Fruit fly (Drosophila melanogaster): ENCODE data around the gene Nmd3.

Gene Nmd3

dm6 chrX:2145114-2145513, 39.4 kb downstream of the Nmd3 start, which contains the start of gene Pgd (continued):
- no peak for TF ChIP-seq CG13424 (tag; optimal IDR thresholded peaks at IDR 0.05)

- TF ChIP-seq Nf-YC (tag; optimal IDR thresholded peaks at IDR 0.05) (peak; percentile 94), bigmax (GFP tag; optimal IDR thresholded peaks at IDR 0.05) (no peak), Nf-YB (GFP tag; optimal IDR thresholded peaks at IDR 0.05) (peak; percentile 94), Optix (GFP tag; IDR thresholded peaks at IDR 0.05) (no peak), CG1792 (GFP tag; optimal IDR thresholded peaks at IDR 0.05) (no peak), Dip2 (GFP tag; IDR thresholded peaks at IDR 0.05) (no peak), Doc2 (GFP tag; IDR thresholded peaks at IDR 0.05) (no peak), seq (GFP tag; IDR thresholded peaks at IDR 0.05) (peak; percentile 47; the same call in 1 of the 2 replicates)
Observed at dm6 chrX:2142935-2143312, 41.5 kb downstream of the Nmd3 start.

DNA sequence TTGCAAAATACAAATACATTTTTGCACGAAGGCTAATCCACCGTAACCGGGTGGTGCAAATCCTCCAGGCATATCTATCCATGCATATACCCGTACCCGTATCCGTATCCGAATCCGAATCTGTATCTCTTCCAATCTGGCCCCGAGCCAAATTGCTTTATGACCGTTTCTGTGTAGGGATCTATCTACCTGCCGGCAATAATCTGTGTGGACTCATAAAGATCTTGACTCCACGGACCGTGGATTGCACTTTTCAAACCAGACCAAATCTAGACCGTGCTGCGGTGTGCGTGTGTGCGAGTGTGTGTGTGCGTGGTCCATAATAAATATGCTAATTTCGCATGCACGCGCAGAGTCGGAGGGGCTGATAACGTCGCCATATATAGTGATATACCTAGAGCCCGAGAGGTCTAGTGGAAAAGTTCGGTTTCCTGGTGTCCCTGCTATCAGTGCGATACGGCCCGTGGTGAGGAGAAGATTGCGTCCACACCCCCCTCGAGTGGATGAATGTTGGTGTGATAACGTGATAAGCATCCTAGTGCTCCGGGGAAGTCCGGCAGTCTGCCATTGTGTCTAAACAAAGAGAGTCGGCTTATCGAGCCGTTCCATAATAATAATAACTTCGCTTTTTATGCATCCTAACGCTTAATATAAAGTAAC, 42.1 kb downstream of the Nmd3 start:
- peak; percentile 60 for TF ChIP-seq sug (tag; optimal IDR thresholded peaks at IDR 0.05)
- peak in 1 of 2 experiments; percentile 80 for TF ChIP-seq tll (GFP tag; optimal IDR thresholded peaks at IDR 0.05)
- peak; percentile 1; the same call in 1 of the 2 replicates for TF ChIP-seq Ada2b (GFP tag; IDR thresholded peaks at IDR 0.05)
- TF ChIP-seq zen (tag; optimal IDR thresholded peaks at IDR 0.05): peak; percentile 39
- TF ChIP-seq cad (GFP tag; optimal IDR thresholded peaks at IDR 0.05): peak; percentile 95
- TF ChIP-seq CG15479 (GFP tag; optimal IDR thresholded peaks at IDR 0.05): peak; percentile 96
- peak; percentile 47 for TF ChIP-seq HmgZ (tag; optimal IDR thresholded peaks at IDR 0.05)
- no peak for TF ChIP-seq CG6175 (GFP tag; IDR thresholded peaks at IDR 0.05)
- TF ChIP-seq Hey (tag; optimal IDR thresholded peaks at IDR 0.05): peak; percentile 56
- TF ChIP-seq vvl (GFP tag; IDR thresholded peaks at IDR 0.05): 0 out of 2 replicates have a peak, but pooled peaks have one; percentile 10
- no peak for TF ChIP-seq CG4360 (GFP tag; IDR thresholded peaks at IDR 0.05)
- TF ChIP-seq sd (tag; optimal IDR thresholded peaks at IDR 0.05): peak; percentile 11
- no peak for TF ChIP-seq sens-2 (GFP tag; IDR thresholded peaks at IDR 0.05)
- TF ChIP-seq Scr (GFP tag; IDR thresholded peaks at IDR 0.05; ENCODE audit: partially characterized antibody): no peak
- peak; percentile 47 for TF ChIP-seq CG10543 (GFP tag; optimal IDR thresholded peaks at IDR 0.05)

- peak; percentile 57 for TF ChIP-seq Fer3 (tag; optimal IDR thresholded peaks at IDR 0.05)
- peak; percentile 50 for TF ChIP-seq Sox102F (GFP tag; optimal IDR thresholded peaks at IDR 0.05)
- no peak for TF ChIP-seq ERR (GFP tag; optimal IDR thresholded peaks at IDR 0.05)
- TF ChIP-seq seq (GFP tag; IDR thresholded peaks at IDR 0.05): peak; percentile 48; the same call in 1 of the 2 replicates
- TF ChIP-seq CG32772 (GFP tag; IDR thresholded peaks at IDR 0.05): no peak
- TF ChIP-seq luna (GFP tag; optimal IDR thresholded peaks at IDR 0.05): no peak
- peak; percentile 53 for TF ChIP-seq ash1 (GFP tag; optimal IDR thresholded peaks at IDR 0.05)
- TF ChIP-seq CG32532 (GFP tag; IDR thresholded peaks at IDR 0.05): peak; percentile 64; the same call in 1 of the 2 replicates
- TF ChIP-seq onecut (GFP tag; IDR thresholded peaks at IDR 0.05): peak; percentile 34; the same call in 1 of the 2 replicates
- peak; percentile 79 for TF ChIP-seq CG17912 (GFP tag; optimal IDR thresholded peaks at IDR 0.05)
- TF ChIP-seq Blimp-1 (GFP tag; optimal IDR thresholded peaks at IDR 0.05): peak; percentile 36
- peak; percentile 57 for TF ChIP-seq CG1529 (GFP tag; optimal IDR thresholded peaks at IDR 0.05)
- TF ChIP-seq CG2712 (tag; optimal IDR thresholded peaks at IDR 0.05): peak; percentile 15
- peak; percentile 22 for TF ChIP-seq CG33213 (GFP tag; optimal IDR thresholded peaks at IDR 0.05)
- peak; percentile 55 for TF ChIP-seq CG10209 (GFP tag; optimal IDR thresholded peaks at IDR 0.05)
- no peak for TF ChIP-seq NC2α (GFP tag; optimal IDR thresholded peaks at IDR 0.05)
- peak; percentile 31 for TF ChIP-seq sug (tag; optimal IDR thresholded peaks at IDR 0.05)
- peak; percentile 25 for TF ChIP-seq CG12155 (GFP tag; optimal IDR thresholded peaks at IDR 0.05)
- peak; percentile 65 for TF ChIP-seq schlank (tag; optimal IDR thresholded peaks at IDR 0.05)
- peak in 1 of 2 experiments; percentile 38 for TF ChIP-seq insv (GFP tag; optimal IDR thresholded peaks at IDR 0.05)
- TF ChIP-seq Aef1 (GFP tag; IDR thresholded peaks at IDR 0.05): 0 out of 3 replicates have a peak, but pooled peaks have one; percentile 11
- no peak for TF ChIP-seq Rx (GFP tag; IDR thresholded peaks at IDR 0.05)
- TF ChIP-seq gce (GFP tag; IDR thresholded peaks at IDR 0.05): peak; percentile 8; the same call in 1 of the 3 replicates
- TF ChIP-seq CG3838 (GFP tag; optimal IDR thresholded peaks at IDR 0.05): peak; percentile 43
- TF ChIP-seq CG10543 (GFP tag; optimal IDR thresholded peaks at IDR 0.05): peak; percentile 73
Observed at dm6 chrX:2141854-2142216, 42.6 kb downstream of the Nmd3 start.

Data from whole organism, embryonic.